Worm (Caenorhabditis elegans) whole organism, L3 larva: Measurements from ENCODE around the gene snr-3.

ENCODE experiments used
- R02D3.7 ChIP-seq: fragments of 150-350 bp; optimal IDR thresholded peaks from 2 replicates; lab custom pipeline; 2014; ENCODE audit warnings: missing biosample characterization, missing genetic modification characterization
- ZK546.5 ChIP-seq: sonication (generic microtip); optimal IDR thresholded peaks from 2 replicates; lab custom pipeline; 2017; ENCODE audit warnings: missing biosample characterization, missing genetic modification characterization
- aly-2 ChIP-seq: fragments of 150-350 bp; optimal IDR thresholded peaks from 2 replicates; lab custom pipeline; 2014; ENCODE audit warnings: missing biosample characterization, missing genetic modification characterization
- ama-1 ChIP-seq: fragments of 150-350 bp; optimal IDR thresholded peaks from 2 replicates; lab custom pipeline; 2018
- ceh-16 ChIP-seq: sonication (generic microtip); optimal IDR thresholded peaks from 2 replicates; lab custom pipeline; 2017; ENCODE audit warnings: missing biosample characterization, missing genetic modification characterization
- ceh-28 ChIP-seq: fragments of 150-350 bp; optimal IDR thresholded peaks from 2 replicates; lab custom pipeline; 2014; ENCODE audit warnings: missing biosample characterization, missing genetic modification reagents, missing genetic modification characterization
- daf-12 ChIP-seq: fragments of 150-350 bp; optimal IDR thresholded peaks from 2 replicates; lab custom pipeline; 2014; ENCODE audit warnings: missing biosample characterization, missing genetic modification reagents, missing genetic modification characterization
- egl-5 ChIP-seq: fragments of 150-350 bp; optimal IDR thresholded peaks from 2 replicates; lab custom pipeline; 2017; ENCODE audit warnings: missing biosample characterization, missing genetic modification reagents, missing genetic modification characterization, inconsistent platforms
- elt-2 ChIP-seq: sonication (generic microtip); optimal IDR thresholded peaks from 2 replicates; lab custom pipeline; 2016; ENCODE audit warnings: missing genetic modification reagents, mild to moderate bottlenecking, missing genetic modification characterization, missing compliant biosample characterization
- elt-3 ChIP-seq, 3 experiments: fragments of 150-350 bp in 1 of 3; sonication (generic microtip) in 2 of 3; optimal IDR thresholded peaks; 2 replicates in 2 of 3; 4 replicates in 1 of 3; lab custom pipeline; 2014 to 2017; ENCODE audit warnings: missing biosample characterization in 3 of 3, missing genetic modification characterization in 3 of 3
- eor-1 ChIP-seq, 2 experiments: fragments of 150-350 bp; optimal IDR thresholded peaks; 2 replicates each; lab custom pipeline; 2014 to 2018; ENCODE audit warnings: missing biosample characterization in 2 of 2, missing genetic modification characterization in 2 of 2
- fkh-10 ChIP-seq: sonication (generic microtip); optimal IDR thresholded peaks from 2 replicates; lab custom pipeline; 2017; ENCODE audit warnings: missing biosample characterization, missing genetic modification reagents, missing genetic modification characterization
- fkh-2 ChIP-seq: fragments of 150-350 bp; optimal IDR thresholded peaks from 2 replicates; lab custom pipeline; 2014; ENCODE audit warnings: missing biosample characterization, missing genetic modification reagents, missing genetic modification characterization
- fos-1 ChIP-seq: fragments of 150-350 bp; optimal IDR thresholded peaks from 2 replicates; lab custom pipeline; 2014; ENCODE audit warnings: missing biosample characterization, missing genetic modification characterization
- hmg-11 ChIP-seq: sonication (generic microtip); optimal IDR thresholded peaks from 2 replicates; lab custom pipeline; 2016; ENCODE audit warnings: missing genetic modification characterization, missing compliant biosample characterization
- jun-1 ChIP-seq: fragments of 150-350 bp; optimal IDR thresholded peaks from 2 replicates; lab custom pipeline; 2014; ENCODE audit warnings: missing biosample characterization, missing genetic modification reagents, missing genetic modification characterization
- lin-15B ChIP-seq: fragments of 150-350 bp; optimal IDR thresholded peaks from 2 replicates; lab custom pipeline; 2014; ENCODE audit warnings: missing biosample characterization, missing genetic modification characterization
- lin-39 ChIP-seq: fragments of 150-350 bp; optimal IDR thresholded peaks from 2 replicates; lab custom pipeline; 2018; ENCODE audit warnings: missing biosample characterization, missing genetic modification reagents, missing genetic modification characterization
- lsy-12 ChIP-seq: sonication (generic microtip); optimal IDR thresholded peaks from 2 replicates; lab custom pipeline; 2016; ENCODE audit warnings: mild to moderate bottlenecking, missing genetic modification characterization, missing compliant biosample characterization
- mdl-1 ChIP-seq: fragments of 150-350 bp; optimal IDR thresholded peaks from 2 replicates; lab custom pipeline; 2014; ENCODE audit warnings: missing biosample characterization, missing genetic modification characterization
- mml-1 ChIP-seq: fragments of 150-350 bp; sonication (generic microtip); optimal IDR thresholded peaks from 3 replicates; lab custom pipeline; 2014; ENCODE audit warnings: missing biosample characterization, missing genetic modification characterization
- nfya-1 ChIP-seq: sonication (generic microtip); optimal IDR thresholded peaks from 2 replicates; lab custom pipeline; 2017; ENCODE audit warnings: missing genetic modification characterization, mild to moderate bottlenecking, missing compliant biosample characterization, antibody characterized with exemption, moderate library complexity; ENCODE audit not compliant: insufficient read depth
- nhr-11 ChIP-seq: fragments of 150-350 bp; optimal IDR thresholded peaks from 2 replicates; lab custom pipeline; 2014; ENCODE audit warnings: missing biosample characterization, missing genetic modification characterization
- nhr-12 ChIP-seq: fragments of 150-350 bp; optimal IDR thresholded peaks from 2 replicates; lab custom pipeline; 2014; ENCODE audit warnings: missing biosample characterization, missing genetic modification characterization
- nhr-23 ChIP-seq: fragments of 150-350 bp; optimal IDR thresholded peaks from 2 replicates; lab custom pipeline; 2014; ENCODE audit warnings: missing biosample characterization, missing genetic modification reagents, missing genetic modification characterization
- nhr-25 ChIP-seq: sonication (generic microtip); optimal IDR thresholded peaks from 2 replicates; lab custom pipeline; 2017; ENCODE audit warnings: missing biosample characterization, missing genetic modification characterization
- nhr-43 ChIP-seq: sonication (generic microtip); optimal IDR thresholded peaks from 2 replicates; lab custom pipeline; 2016; ENCODE audit warnings: mild to moderate bottlenecking, missing genetic modification characterization, missing compliant biosample characterization; ENCODE audit not compliant: poor library complexity, severe bottlenecking
- nhr-67 ChIP-seq: fragments of 150-350 bp; optimal IDR thresholded peaks from 2 replicates; lab custom pipeline; 2014; ENCODE audit warnings: missing biosample characterization, missing genetic modification characterization
- nhr-77 ChIP-seq: fragments of 150-350 bp; optimal IDR thresholded peaks from 2 replicates; lab custom pipeline; 2014; ENCODE audit warnings: missing biosample characterization, missing genetic modification characterization
- pha-4 ChIP-seq: fragments of 150-350 bp; optimal IDR thresholded peaks from 2 replicates; lab custom pipeline; 2014; ENCODE audit warnings: missing biosample characterization, missing genetic modification reagents, missing genetic modification characterization
- pqm-1 ChIP-seq: fragments of 150-350 bp; optimal IDR thresholded peaks from 2 replicates; lab custom pipeline; 2017; ENCODE audit warnings: missing biosample characterization, missing genetic modification characterization, inconsistent platforms
- sea-2 ChIP-seq: fragments of 150-350 bp; sonication (generic microtip); optimal IDR thresholded peaks from 4 replicates; lab custom pipeline; 2014; ENCODE audit warnings: missing biosample characterization, missing genetic modification reagents, missing genetic modification characterization
- skn-1 ChIP-seq: fragments of 150-350 bp; optimal IDR thresholded peaks from 2 replicates; lab custom pipeline; 2014; ENCODE audit warnings: missing biosample characterization, missing genetic modification characterization
- snpc-4 ChIP-seq: fragments of 150-350 bp; optimal IDR thresholded peaks from 2 replicates; lab custom pipeline; 2014; ENCODE audit warnings: missing biosample characterization, missing genetic modification characterization
- unc-62 ChIP-seq: fragments of 150-350 bp; sonication (generic microtip); optimal IDR thresholded peaks from 4 replicates; lab custom pipeline; 2014; ENCODE audit warnings: missing biosample characterization, missing genetic modification reagents, missing genetic modification characterization
- zag-1 ChIP-seq: fragments of 150-350 bp; optimal IDR thresholded peaks from 2 replicates; lab custom pipeline; 2014; ENCODE audit warnings: missing biosample characterization, missing genetic modification characterization
- ztf-11 ChIP-seq: fragments of 150-350 bp; optimal IDR thresholded peaks from 2 replicates; lab custom pipeline; 2014; ENCODE audit warnings: missing biosample characterization, missing genetic modification characterization

snr-3 gene

DNA sequence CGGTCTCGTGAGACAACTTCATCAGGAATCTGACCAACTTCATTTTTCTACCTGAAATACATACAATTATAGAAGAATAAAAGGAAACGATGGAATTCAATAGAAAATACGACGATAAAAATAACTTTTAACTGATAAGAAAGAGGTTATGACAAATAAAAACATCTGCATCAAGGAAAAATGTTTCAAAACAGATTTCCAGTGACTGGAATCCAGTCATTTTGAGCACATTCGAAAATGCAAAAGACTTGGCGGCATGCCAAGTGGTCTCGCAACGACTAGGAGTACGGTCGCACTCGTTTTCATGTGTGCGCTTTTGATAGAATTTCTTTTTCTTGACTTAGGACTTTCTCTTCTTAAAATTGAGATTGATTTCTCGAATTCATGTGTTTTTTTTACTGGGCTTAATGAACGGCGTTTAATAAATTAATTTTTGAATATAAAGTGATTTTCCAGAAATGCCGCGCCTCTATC is at the start of gene snr-3, which contains the start of gene rsp-5:
Gene snr-3, minus strand, starts transcription at position 51 of the 474 bp plus-strand sequence.
Gene rsp-5, plus strand, starts transcription at position 455 of the 474 bp plus-strand sequence.
- TF ChIP-seq nhr-43 (tag; lab: Kevin White, UChicago) (peak; percentile 39), ceh-28 (tag; lab: Kevin White, UChicago) (peak; percentile 22), elt-2 (tag; lab: Kevin White, UChicago) (peak; percentile 47), R02D3.7 (tag; lab: Kevin White, UChicago) (peak; percentile 51), lsy-12 (tag; lab: Kevin White, UChicago) (peak; percentile 9), snpc-4 (peak; percentile 63), nhr-23 (tag; lab: Kevin White, UChicago) (peak; percentile 80), nfya-1 (tag; lab: Kevin White, UChicago) (peak; percentile 95), lin-39 (tag; lab: Kevin White, UChicago) (peak; percentile 61), nhr-67 (tag; lab: Kevin White, UChicago) (no peak), fos-1 (tag; lab: Kevin White, UChicago) (no peak), lin-15B (peak; percentile 78), pqm-1 (tag; lab: Kevin White, UChicago) (peak; percentile 34), unc-62 (GFP tag; lab: Kevin White, UChicago) (no peak), nhr-77 (no peak), egl-5 (peak; percentile 92), nhr-25 (tag; lab: Kevin White, UChicago) (peak; percentile 85), pha-4 (tag; lab: Kevin White, UChicago) (peak; percentile 81)

DNA sequence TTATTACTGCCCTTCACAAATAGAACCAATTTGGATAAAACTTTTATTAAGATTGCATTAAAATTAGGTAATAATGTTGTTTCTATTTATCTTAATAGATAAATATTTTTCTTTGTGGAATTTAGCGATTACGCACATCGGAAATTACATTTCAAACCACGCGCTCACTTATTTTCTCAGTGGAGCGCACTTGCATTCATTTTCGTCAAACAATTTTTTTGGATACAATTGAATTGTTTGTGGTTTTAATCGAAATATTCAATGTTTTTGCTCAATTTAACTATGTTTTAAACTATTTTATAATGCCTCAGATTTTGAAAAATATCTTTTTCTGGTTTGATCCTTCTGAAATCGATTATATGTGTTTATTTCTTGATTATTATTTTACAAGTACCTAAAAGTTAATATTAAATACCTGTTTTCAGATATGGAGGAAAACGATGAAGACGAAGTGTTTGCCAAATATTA is 46.4 kb upstream of the snr-3 start, which contains the start of gene utp-20:
Gene utp-20, plus strand, starts transcription at position 418 of the 468 bp plus-strand sequence.
- TF ChIP-seq ztf-11 (tag; lab: Kevin White, UChicago): no peak
- TF ChIP-seq hmg-11: no peak
- TF ChIP-seq elt-3 (tag; optimal IDR thresholded peaks at IDR 0.05; lab: Kevin White, UChicago): no peak
- peak; percentile 59 for TF ChIP-seq lin-15B
- TF ChIP-seq nhr-67 (tag; lab: Kevin White, UChicago): no peak
- TF ChIP-seq nhr-11 (tag; lab: Kevin White, UChicago): no peak
- TF ChIP-seq R02D3.7 (tag; lab: Kevin White, UChicago): no peak
- no peak for TF ChIP-seq lin-39 (tag; lab: Kevin White, UChicago)
- peak; percentile 49 for TF ChIP-seq nhr-23 (tag; lab: Kevin White, UChicago)
- no peak for TF ChIP-seq mdl-1 (tag; lab: Kevin White, UChicago)
- no peak for TF ChIP-seq mml-1
- no peak for TF ChIP-seq ZK546.5 (tag; lab: Kevin White, UChicago)
- peak; percentile 42 for TF ChIP-seq snpc-4
- no peak for TF ChIP-seq lsy-12 (tag; lab: Kevin White, UChicago)
- TF ChIP-seq nfya-1 (tag; lab: Kevin White, UChicago): peak; percentile 58
- TF ChIP-seq jun-1 (tag; lab: Kevin White, UChicago): no peak
- TF ChIP-seq unc-62 (GFP tag; lab: Kevin White, UChicago): no peak
- no peak for TF ChIP-seq ama-1
- TF ChIP-seq skn-1: peak; percentile 31
- no peak for TF ChIP-seq zag-1
- no peak for TF ChIP-seq pqm-1 (tag; lab: Kevin White, UChicago)
- TF ChIP-seq nhr-77: no peak
- TF ChIP-seq egl-5: no peak
- no peak for TF ChIP-seq ceh-28 (tag; lab: Kevin White, UChicago)
- no peak for TF ChIP-seq fkh-2
- no peak for TF ChIP-seq sea-2 (GFP tag; lab: Kevin White, UChicago)
- TF ChIP-seq nhr-12 (tag; lab: Kevin White, UChicago): no peak
- TF ChIP-seq, all 47 proteins: peak for 5

ce11 chrII:6531940-6532339 is 42.4 kb upstream of the snr-3 start, which contains the start of gene abcx-1:
Gene abcx-1 (plus strand): TSS chrII:6532163.
- TF ChIP-seq pha-4 (tag; lab: Kevin White, UChicago): no peak
- TF ChIP-seq nhr-67 (tag; lab: Kevin White, UChicago): no peak
- TF ChIP-seq fkh-10 (GFP tag; lab: Kevin White, UChicago): no peak
- TF ChIP-seq lsy-12 (tag; lab: Kevin White, UChicago): no peak
- no peak for TF ChIP-seq hmg-11
- no peak for TF ChIP-seq daf-12 (tag; lab: Kevin White, UChicago)
- no peak for TF ChIP-seq aly-2 (tag; lab: Kevin White, UChicago)
- TF ChIP-seq ceh-16 (tag; lab: Kevin White, UChicago): no peak
- no peak for TF ChIP-seq fkh-2
- TF ChIP-seq eor-1 (tag; optimal IDR thresholded peaks at IDR 0.05; lab: Kevin White, UChicago): no peak
- TF ChIP-seq elt-2 (tag; lab: Kevin White, UChicago): no peak
- no peak for TF ChIP-seq skn-1
- no peak for TF ChIP-seq ceh-28 (tag; lab: Kevin White, UChicago)
- TF ChIP-seq egl-5: no peak
- TF ChIP-seq lin-39 (tag; lab: Kevin White, UChicago): no peak
- no peak for TF ChIP-seq mml-1
